Worm (Caenorhabditis elegans) whole organism, early embryonic: ENCODE results near the gene F58F6.5.

Experiments
- B0310.2 ChIP-seq: sonication (generic microtip); optimal IDR thresholded peaks from 2 replicates; lab custom pipeline; 2016; ENCODE audit warnings: mild to moderate bottlenecking, missing genetic modification characterization, missing compliant biosample characterization
- F13C5.2 ChIP-seq: sonication (generic microtip); optimal IDR thresholded peaks from 2 replicates; lab custom pipeline; 2017; ENCODE audit warnings: mild to moderate bottlenecking, missing genetic modification characterization, inconsistent platforms, missing compliant biosample characterization
- aly-1 ChIP-seq: sonication (generic microtip); optimal IDR thresholded peaks from 2 replicates; lab custom pipeline; 2016; ENCODE audit warnings: missing genetic modification characterization, missing compliant biosample characterization
- ama-1 ChIP-seq: fragments of 150-350 bp; optimal IDR thresholded peaks from 2 replicates; lab custom pipeline; 2014
- ceh-13 ChIP-seq: fragments of 200-800 bp; sonication (Bioruptor generic); optimal IDR thresholded peaks from 2 replicates; lab custom pipeline; 2018; ENCODE audit warnings: mild to moderate bottlenecking, missing genetic modification characterization, missing compliant biosample characterization
- ets-7 ChIP-seq: sonication (generic microtip); optimal IDR thresholded peaks from 2 replicates; lab custom pipeline; 2016; ENCODE audit warnings: missing genotype, missing genetic modification characterization, missing compliant biosample characterization
- flt-1 ChIP-seq: fragments of 200-800 bp; sonication (Bioruptor generic); IDR thresholded peaks from 2 replicates; pipeline ENCODE4 v1.3.6; 2022; ENCODE audit warnings: missing genetic modification characterization, missing compliant biosample characterization
- hmg-4 ChIP-seq: fragments of 200-800 bp; sonication (Bioruptor generic); optimal IDR thresholded peaks from 2 replicates; lab custom pipeline; 2018; ENCODE audit warnings: mild to moderate bottlenecking, missing genetic modification characterization, missing compliant biosample characterization
- hnd-1 ChIP-seq: sonication (generic microtip); optimal IDR thresholded peaks from 2 replicates; lab custom pipeline; 2016; ENCODE audit warnings: missing genetic modification characterization, missing compliant biosample characterization
- scrt-1 ChIP-seq: fragments of 200-800 bp; sonication (Bioruptor generic); IDR thresholded peaks from 2 replicates; pipeline ENCODE4 v1.3.6; 2022; ENCODE audit warnings: missing genetic modification characterization, missing compliant biosample characterization
- sea-1 ChIP-seq: fragments of 200-800 bp; sonication (Bioruptor generic); conservative IDR thresholded peaks from 2 replicates; pipeline ENCODE4 v1.3.6; 2022; ENCODE audit warnings: missing genetic modification characterization, missing compliant biosample characterization
- tbx-11 ChIP-seq: fragments of 200-800 bp; sonication (Bioruptor generic); IDR thresholded peaks from 2 replicates; pipeline ENCODE4 v1.3.6; 2022; ENCODE audit warnings: missing genetic modification characterization, missing compliant biosample characterization
- tbx-37 ChIP-seq: fragments of 200-800 bp; sonication (Bioruptor generic); conservative IDR thresholded peaks from 2 replicates; pipeline ENCODE4 v1.3.6; 2022; ENCODE audit warnings: missing genetic modification reagents, missing genetic modification characterization, missing compliant biosample characterization

DNA sequence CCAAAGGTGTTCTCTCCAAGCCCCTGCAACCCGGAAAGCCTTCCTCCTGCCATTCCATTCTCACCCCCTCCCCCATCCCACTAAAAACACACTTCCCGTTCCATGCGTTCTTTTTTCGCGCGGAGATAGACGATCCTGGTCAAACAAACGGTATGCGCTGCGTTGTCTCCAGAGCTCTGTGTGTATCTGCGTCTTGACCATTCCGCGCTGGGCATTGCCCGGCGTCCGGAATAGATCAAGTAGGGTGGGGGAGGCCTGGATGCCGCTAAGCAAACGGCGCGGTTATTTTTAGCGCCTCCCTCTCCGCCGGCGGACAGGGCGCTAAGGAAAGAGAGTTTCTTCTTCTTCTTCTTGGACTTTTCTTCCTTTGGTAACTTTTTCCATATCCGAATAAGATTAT lies 31.8 kb downstream of the F58F6.5 start:
- TF ChIP-seq ets-7 (tag; lab: Kevin White, UChicago) (no peak), hmg-4 (GFP tag; lab: Kevin White, UChicago) (no peak), ceh-13 (GFP tag; lab: Kevin White, UChicago) (no peak), ama-1 (lab: Kevin White, UChicago) (no peak), tbx-11 (GFP tag; lab: Robert Waterston, UW) (no peak), aly-1 (tag; lab: Kevin White, UChicago) (no peak), hnd-1 (tag; lab: Kevin White, UChicago) (no peak), flt-1 (no peak), tbx-37 (no peak), scrt-1 (GFP tag; lab: Robert Waterston, UW) (no peak), F13C5.2 (tag; lab: Kevin White, UChicago) (no peak), B0310.2 (no peak), sea-1 (GFP tag; lab: Robert Waterston, UW) (no peak)
